Fruit fly (Drosophila melanogaster) whole organism, pupa: ENCODE measurements around the gene MKP-4.

ENCODE experiments used
- CG13204 ChIP-seq: fragments of 200-800 bp; sonication (Bioruptor generic); optimal IDR thresholded peaks from 2 replicates; lab custom pipeline; 2018; ENCODE audit warnings: missing biosample characterization, mild to moderate bottlenecking, missing genetic modification characterization, moderate library complexity
- CG15710 ChIP-seq: fragments of 200-800 bp; sonication (Bioruptor generic); optimal IDR thresholded peaks from 2 replicates; lab custom pipeline; 2018; ENCODE audit warnings: missing biosample characterization, mild to moderate bottlenecking, missing genetic modification characterization, moderate library complexity
- CG17806 ChIP-seq: fragments of 200-800 bp; sonication (Bioruptor generic); optimal IDR thresholded peaks from 2 replicates; lab custom pipeline; 2018; ENCODE audit warnings: missing biosample characterization, mild to moderate bottlenecking, missing genetic modification characterization, moderate library complexity
- CG32121 ChIP-seq: fragments of 200-800 bp; sonication (Bioruptor generic); IDR thresholded peaks from 2 replicates; pipeline ENCODE4 v1.3.6; 2022; ENCODE audit warnings: missing biosample characterization, missing genetic modification characterization
- CG8301 ChIP-seq: fragments of 200-800 bp; sonication (Bioruptor generic); optimal IDR thresholded peaks from 2 replicates; lab custom pipeline; 2018; ENCODE audit warnings: missing biosample characterization, mild to moderate bottlenecking, missing genetic modification characterization
- D1 ChIP-seq: fragments of 200-800 bp; sonication (Bioruptor generic); optimal IDR thresholded peaks from 2 replicates; lab custom pipeline; 2018; ENCODE audit warnings: missing biosample characterization, mild to moderate bottlenecking, missing genetic modification characterization, moderate library complexity
- EcR ChIP-seq: fragments of 200-800 bp; sonication (Bioruptor generic); optimal IDR thresholded peaks from 3 replicates; lab custom pipeline; 2019; ENCODE audit warnings: missing biosample characterization, missing genetic modification characterization, mild to moderate bottlenecking, moderate library complexity, missing genetic modification reagents
- Ets98B ChIP-seq: fragments of 200-800 bp; sonication (Bioruptor generic); IDR thresholded peaks from 2 replicates; pipeline ENCODE4 v1.3.6; 2022; ENCODE audit warnings: missing biosample characterization, missing genetic modification characterization
- Snoo ChIP-seq: fragments of 200-800 bp; sonication (Bioruptor generic); optimal IDR thresholded peaks from 3 replicates; lab custom pipeline; 2017; ENCODE audit warnings: missing biosample characterization, mild to moderate bottlenecking, missing genetic modification characterization, inconsistent platforms
- gl ChIP-seq: fragments of 200-800 bp; sonication (Bioruptor generic); optimal IDR thresholded peaks from 2 replicates; lab custom pipeline; 2018; ENCODE audit warnings: missing biosample characterization, mild to moderate bottlenecking, missing genetic modification characterization
- rn ChIP-seq: fragments of 200-800 bp; sonication (Bioruptor generic); IDR thresholded peaks from 2 replicates; pipeline ENCODE4 v1.3.6; 2022; ENCODE audit warnings: missing biosample characterization, missing genetic modification characterization

dm6 chrX:19579648-19580301 is 43.1 kb upstream of the MKP-4 start, which contains the start of gene Tao:
- TF ChIP-seq CG8301 (tag; lab: Kevin White, UChicago) = no peak
- TF ChIP-seq CG17806 (tag; lab: Kevin White, UChicago) = no peak
- TF ChIP-seq Ets98B (GFP tag; lab: Robert Waterston, UW) = no peak
- TF ChIP-seq CG32121 (GFP tag; lab: Robert Waterston, UW) = no peak
- TF ChIP-seq EcR (GFP tag; lab: Kevin White, UChicago) = no peak
- TF ChIP-seq CG13204 (GFP tag; lab: Kevin White, UChicago) = no peak
- TF ChIP-seq gl = no peak
- no peak for TF ChIP-seq rn (GFP tag; lab: Robert Waterston, UW)
- TF ChIP-seq CG15710 (tag; lab: Kevin White, UChicago) = no peak
- TF ChIP-seq D1 (tag; lab: Kevin White, UChicago) = no peak
- TF ChIP-seq Snoo (tag; lab: Kevin White, UChicago) = no peak
